Worm (Caenorhabditis elegans) whole organism, young adult: Measurements from ENCODE around the gene Y71H2AM.6.

ENCODE experiments used
- B0035.1 ChIP-seq: sonication (generic microtip); optimal IDR thresholded peaks from 2 replicates; lab custom pipeline; 2016; ENCODE audit warnings: missing genetic modification characterization, mild to moderate bottlenecking, missing compliant biosample characterization, missing genotype, missing genetic modification reagents
- B0336.3 ChIP-seq: fragments of 200-800 bp; sonication (Bioruptor generic); IDR thresholded peaks from 2 replicates; pipeline ENCODE4 v1.3.6; 2022; ENCODE audit warnings: missing genetic modification characterization, missing compliant biosample characterization
- D2030.7 ChIP-seq: fragments of 200-800 bp; sonication (Bioruptor generic); IDR thresholded peaks from 2 replicates; pipeline ENCODE4 v1.3.6; 2022; ENCODE audit warnings: missing genetic modification reagents, missing genetic modification characterization, missing compliant biosample characterization
- F10E7.11 ChIP-seq: sonication (generic microtip); optimal IDR thresholded peaks from 2 replicates; lab custom pipeline; 2017; ENCODE audit warnings: mild to moderate bottlenecking, missing genetic modification characterization, moderate library complexity, missing compliant biosample characterization
- F33H1.4 ChIP-seq: fragments of 200-800 bp; sonication (Bioruptor generic); IDR thresholded peaks from 2 replicates; pipeline ENCODE4 v1.3.6; 2022; ENCODE audit warnings: missing genetic modification reagents, missing genetic modification characterization, missing compliant biosample characterization
- F52B5.7 ChIP-seq: sonication (generic microtip); optimal IDR thresholded peaks from 2 replicates; lab custom pipeline; 2016; ENCODE audit warnings: mild to moderate bottlenecking, missing genetic modification characterization, missing compliant biosample characterization
- F57A8.1 ChIP-seq: fragments of 200-800 bp; sonication (Bioruptor generic); optimal IDR thresholded peaks from 2 replicates; lab custom pipeline; 2018; ENCODE audit warnings: mild to moderate bottlenecking, missing genetic modification characterization, moderate library complexity, missing compliant biosample characterization
- K11D2.4 ChIP-seq: fragments of 200-800 bp; sonication (Bioruptor generic); IDR thresholded peaks from 2 replicates; pipeline ENCODE4 v1.3.6; 2022; ENCODE audit warnings: missing genetic modification reagents, missing genetic modification characterization, missing compliant biosample characterization
- Y56A3A.18 ChIP-seq: fragments of 200-800 bp; sonication (Bioruptor generic); IDR thresholded peaks from 2 replicates; pipeline ENCODE4 v1.3.6; 2022; ENCODE audit warnings: missing genetic modification reagents, missing genetic modification characterization, missing compliant biosample characterization
- Y79H2A.3 ChIP-seq: fragments of 200-800 bp; sonication (Bioruptor generic); conservative IDR thresholded peaks from 2 replicates; pipeline ENCODE4 v1.3.6; 2022; ENCODE audit warnings: missing genetic modification reagents, missing genetic modification characterization, missing compliant biosample characterization
- Y95B8A.8 ChIP-seq: fragments of 200-800 bp; sonication (Bioruptor generic); IDR thresholded peaks from 2 replicates; pipeline ENCODE4 v1.3.6; 2022; ENCODE audit warnings: missing genetic modification reagents, missing genetic modification characterization, missing compliant biosample characterization
- ZK185.1 ChIP-seq: sonication (generic microtip); optimal IDR thresholded peaks from 2 replicates; lab custom pipeline; 2016; ENCODE audit warnings: mild to moderate bottlenecking, missing genetic modification characterization, missing compliant biosample characterization; ENCODE audit not compliant: poor library complexity, severe bottlenecking
- atf-7 ChIP-seq: sonication (generic microtip); optimal IDR thresholded peaks from 2 replicates; lab custom pipeline; 2017; ENCODE audit warnings: mild to moderate bottlenecking, missing genetic modification characterization, missing compliant biosample characterization
- attf-5 ChIP-seq: fragments of 200-800 bp; sonication (Bioruptor generic); optimal IDR thresholded peaks from 2 replicates; lab custom pipeline; 2018; ENCODE audit warnings: mild to moderate bottlenecking, missing genetic modification characterization, missing compliant biosample characterization
- bed-2 ChIP-seq: fragments of 200-800 bp; sonication (Bioruptor generic); IDR thresholded peaks from 2 replicates; pipeline ENCODE4 v1.3.6; 2022; ENCODE audit warnings: missing genetic modification reagents, missing genetic modification characterization, missing compliant biosample characterization
- cebp-2 ChIP-seq: fragments of 200-800 bp; sonication (Bioruptor generic); IDR thresholded peaks from 2 replicates; pipeline ENCODE4 v1.3.6; 2022; ENCODE audit warnings: missing genetic modification characterization, missing compliant biosample characterization
- ceh-91 ChIP-seq: fragments of 200-800 bp; sonication (Bioruptor generic); IDR thresholded peaks from 2 replicates; pipeline ENCODE4 v1.3.6; 2022; ENCODE audit warnings: missing genetic modification reagents, missing genetic modification characterization, missing compliant biosample characterization
- dox-1 ChIP-seq: fragments of 200-800 bp; sonication (Bioruptor generic); IDR thresholded peaks from 2 replicates; pipeline ENCODE4 v1.3.6; 2022; ENCODE audit warnings: missing genetic modification reagents, missing genetic modification characterization, missing compliant biosample characterization
- egl-44 ChIP-seq: fragments of 200-800 bp; sonication (Bioruptor generic); IDR thresholded peaks from 2 replicates; pipeline ENCODE4 v1.3.6; 2022; ENCODE audit warnings: missing genetic modification reagents, missing genetic modification characterization, missing compliant biosample characterization
- egrh-3 ChIP-seq: fragments of 200-800 bp; sonication (Bioruptor generic); IDR thresholded peaks from 2 replicates; pipeline ENCODE4 v1.3.6; 2022; ENCODE audit warnings: missing genetic modification reagents, missing genetic modification characterization, missing compliant biosample characterization
- ekl-4 ChIP-seq: fragments of 200-800 bp; sonication (Bioruptor generic); IDR thresholded peaks from 2 replicates; pipeline ENCODE4 v1.3.6; 2022; ENCODE audit warnings: missing genetic modification reagents, missing genetic modification characterization, missing compliant biosample characterization
- ets-4 ChIP-seq: fragments of 200-800 bp; sonication (Bioruptor generic); optimal IDR thresholded peaks from 2 replicates; lab custom pipeline; 2018; ENCODE audit warnings: mild to moderate bottlenecking, missing genetic modification characterization, missing compliant biosample characterization
- hmg-20 ChIP-seq: fragments of 200-800 bp; sonication (Bioruptor generic); IDR thresholded peaks from 2 replicates; pipeline ENCODE4 v1.3.6; 2022; ENCODE audit warnings: missing genetic modification reagents, missing genetic modification characterization, missing compliant biosample characterization
- lag-1 ChIP-seq: fragments of 200-800 bp; sonication (Bioruptor generic); IDR thresholded peaks from 2 replicates; pipeline ENCODE4 v1.3.6; 2022; ENCODE audit warnings: missing genetic modification reagents, missing genetic modification characterization, missing compliant biosample characterization
- let-607 ChIP-seq, 2 experiments: fragments of 200-800 bp in 1 of 2; sonication (Bioruptor generic) in 1 of 2; sonication (generic microtip) in 1 of 2; optimal IDR thresholded peaks; 2 replicates each; lab custom pipeline; 2016 to 2018; ENCODE audit warnings: mild to moderate bottlenecking in 2 of 2, missing compliant biosample characterization in 2 of 2, missing genetic modification characterization in 2 of 2, moderate library complexity in 2 of 2, missing genotype in 1 of 2
- lin-26 ChIP-seq: fragments of 200-800 bp; sonication (Bioruptor generic); IDR thresholded peaks from 2 replicates; pipeline ENCODE4 v1.3.6; 2022; ENCODE audit warnings: missing genetic modification reagents, missing genetic modification characterization, missing compliant biosample characterization
- lin-54 ChIP-seq: fragments of 200-800 bp; sonication (Bioruptor generic); optimal IDR thresholded peaks from 2 replicates; lab custom pipeline; 2018; ENCODE audit warnings: mild to moderate bottlenecking, missing genetic modification characterization, missing compliant biosample characterization
- lir-1 ChIP-seq: fragments of 200-800 bp; sonication (Bioruptor generic); conservative IDR thresholded peaks from 2 replicates; pipeline ENCODE4 v1.3.6; 2022; ENCODE audit warnings: missing genetic modification reagents, missing genetic modification characterization, missing compliant biosample characterization
- madf-10 ChIP-seq: sonication (generic microtip); optimal IDR thresholded peaks from 2 replicates; lab custom pipeline; 2016; ENCODE audit warnings: mild to moderate bottlenecking, missing genetic modification characterization, missing compliant biosample characterization
- madf-3 ChIP-seq: fragments of 200-800 bp; sonication (Bioruptor generic); IDR thresholded peaks from 2 replicates; pipeline ENCODE4 v1.3.6; 2022; ENCODE audit warnings: missing genetic modification reagents, missing genetic modification characterization, missing compliant biosample characterization
- madf-8 ChIP-seq: fragments of 200-800 bp; sonication (Bioruptor generic); conservative IDR thresholded peaks from 2 replicates; pipeline ENCODE4 v1.3.6; 2022; ENCODE audit warnings: missing genetic modification reagents, missing genetic modification characterization, missing compliant biosample characterization
- mcd-1 ChIP-seq: fragments of 200-800 bp; sonication (Bioruptor generic); IDR thresholded peaks from 2 replicates; pipeline ENCODE4 v1.3.6; 2022; ENCODE audit warnings: missing genetic modification reagents, missing genetic modification characterization, missing compliant biosample characterization
- mes-4 ChIP-seq: sonication (generic microtip); optimal IDR thresholded peaks from 2 replicates; lab custom pipeline; 2016; ENCODE audit warnings: missing genotype, missing genetic modification characterization, missing compliant biosample characterization
- nfya-1 ChIP-seq: sonication (generic microtip); optimal IDR thresholded peaks from 2 replicates; lab custom pipeline; 2017; ENCODE audit warnings: antibody characterized with exemption, missing compliant biosample characterization, missing genetic modification characterization, borderline replicate concordance; ENCODE audit not compliant: insufficient read depth
- nfya-2 ChIP-seq: fragments of 200-800 bp; sonication (Bioruptor generic); IDR thresholded peaks from 2 replicates; pipeline ENCODE4 v1.3.6; 2022; ENCODE audit warnings: missing genetic modification reagents, missing genetic modification characterization, missing compliant biosample characterization
- nfyb-1 ChIP-seq: fragments of 200-800 bp; sonication (Bioruptor generic); IDR thresholded peaks from 2 replicates; pipeline ENCODE4 v1.3.6; 2022; ENCODE audit warnings: missing genetic modification reagents, missing genetic modification characterization, missing compliant biosample characterization
- nhr-80 ChIP-seq: sonication (generic microtip); optimal IDR thresholded peaks from 2 replicates; lab custom pipeline; 2016; ENCODE audit warnings: missing genetic modification characterization, missing compliant biosample characterization
- pbrm-1 ChIP-seq: fragments of 200-800 bp; sonication (Bioruptor generic); IDR thresholded peaks from 2 replicates; pipeline ENCODE4 v1.3.6; 2022; ENCODE audit warnings: missing genetic modification reagents, missing genetic modification characterization, missing compliant biosample characterization
- rcor-1 ChIP-seq: fragments of 200-800 bp; sonication (Bioruptor generic); IDR thresholded peaks from 2 replicates; pipeline ENCODE4 v1.3.6; 2022; ENCODE audit warnings: missing genetic modification reagents, missing genetic modification characterization, missing compliant biosample characterization
- repo-1 ChIP-seq: sonication (generic microtip); optimal IDR thresholded peaks from 2 replicates; lab custom pipeline; 2017; ENCODE audit warnings: mild to moderate bottlenecking, missing genetic modification characterization, missing compliant biosample characterization
- sdz-38 ChIP-seq: sonication (generic microtip); optimal IDR thresholded peaks from 2 replicates; lab custom pipeline; 2016; ENCODE audit warnings: missing genotype, missing genetic modification characterization, missing compliant biosample characterization
- sea-2 ChIP-seq: fragments of 200-800 bp; sonication (Bioruptor generic); IDR thresholded peaks from 2 replicates; pipeline ENCODE4 v1.3.6; 2022; ENCODE audit warnings: missing genetic modification characterization, missing compliant biosample characterization
- snpc-1.3 ChIP-seq: sonication (generic microtip); optimal IDR thresholded peaks from 2 replicates; lab custom pipeline; 2017; ENCODE audit warnings: missing genetic modification characterization, mild to moderate bottlenecking, missing compliant biosample characterization, antibody characterized with exemption, moderate library complexity, missing genotype, missing genetic modification reagents; ENCODE audit not compliant: insufficient read depth
- tlf-1 ChIP-seq: fragments of 200-800 bp; sonication (Bioruptor generic); optimal IDR thresholded peaks from 2 replicates; lab custom pipeline; 2018; ENCODE audit warnings: mild to moderate bottlenecking, missing genetic modification characterization, missing compliant biosample characterization
- unc-130 ChIP-seq: sonication (generic microtip); optimal IDR thresholded peaks from 2 replicates; lab custom pipeline; 2016; ENCODE audit warnings: missing genetic modification reagents, missing genetic modification characterization, missing compliant biosample characterization
- zim-3 ChIP-seq: sonication (generic microtip); optimal IDR thresholded peaks from 2 replicates; lab custom pipeline; 2017; ENCODE audit warnings: mild to moderate bottlenecking, missing genetic modification characterization, moderate library complexity, missing compliant biosample characterization
- ztf-18 ChIP-seq: sonication (generic microtip); optimal IDR thresholded peaks from 2 replicates; lab custom pipeline; 2016; ENCODE audit warnings: missing genotype, mild to moderate bottlenecking, missing genetic modification characterization, missing compliant biosample characterization
- ztf-22 ChIP-seq: fragments of 200-800 bp; sonication (Bioruptor generic); optimal IDR thresholded peaks from 2 replicates; lab custom pipeline; 2018; ENCODE audit warnings: mild to moderate bottlenecking, missing genetic modification characterization, moderate library complexity, missing compliant biosample characterization
- ztf-3 ChIP-seq: fragments of 200-800 bp; sonication (Bioruptor generic); optimal IDR thresholded peaks from 2 replicates; lab custom pipeline; 2018; ENCODE audit warnings: mild to moderate bottlenecking, missing genetic modification characterization, missing compliant biosample characterization

The Y71H2AM.6 gene

ce11 chrIII:2760726-2761125 is 20.1 kb upstream of the Y71H2AM.6 start, which contains the start of gene pho-9:
Gene pho-9, minus strand, starts transcription at chrIII:2760816.
- TF ChIP-seq madf-10 (tag; lab: Kevin White, UChicago) (no peak), egrh-3 (GFP tag; lab: Robert Waterston, UW) (no peak), Y56A3A.18 (GFP tag; lab: Robert Waterston, UW) (no peak), bed-2 (GFP tag; lab: Robert Waterston, UW) (no peak), ceh-91 (GFP tag; lab: Robert Waterston, UW) (no peak), atf-7 (tag; lab: Kevin White, UChicago) (no peak), lin-54 (GFP tag; lab: Kevin White, UChicago) (no peak), unc-130 (no peak), hmg-20 (GFP tag; lab: Robert Waterston, UW) (no peak), F52B5.7 (tag; lab: Kevin White, UChicago) (no peak), K11D2.4 (GFP tag; lab: Robert Waterston, UW) (no peak), lag-1 (GFP tag; lab: Robert Waterston, UW) (no peak), dox-1 (GFP tag; lab: Robert Waterston, UW) (peak; percentile 66), ZK185.1 (tag; lab: Kevin White, UChicago) (no peak), F57A8.1 (GFP tag; lab: Kevin White, UChicago) (no peak), madf-3 (GFP tag; lab: Robert Waterston, UW) (no peak), ets-4 (GFP tag; lab: Kevin White, UChicago) (peak; percentile 70), F10E7.11 (tag; lab: Kevin White, UChicago) (no peak), lir-1 (GFP tag; lab: Robert Waterston, UW) (no peak), zim-3 (no peak), pbrm-1 (GFP tag; lab: Robert Waterston, UW) (no peak), sea-2 (no peak), nfya-2 (GFP tag; lab: Robert Waterston, UW) (no peak), lin-26 (GFP tag; lab: Robert Waterston, UW) (no peak), snpc-1.3 (tag; lab: Kevin White, UChicago) (no peak), ztf-3 (GFP tag; lab: Kevin White, UChicago) (no peak), ekl-4 (GFP tag; lab: Robert Waterston, UW) (no peak), rcor-1 (GFP tag; lab: Robert Waterston, UW) (no peak), ztf-22 (GFP tag; lab: Kevin White, UChicago) (no peak), nfya-1 (tag; lab: Kevin White, UChicago) (no peak), B0035.1 (no peak), Y95B8A.8 (GFP tag; lab: Robert Waterston, UW) (no peak), Y79H2A.3 (GFP tag; lab: Robert Waterston, UW) (no peak), mcd-1 (GFP tag; lab: Robert Waterston, UW) (0 out of 2 replicates have a peak, but pooled peaks have one; percentile 28), F33H1.4 (GFP tag; lab: Robert Waterston, UW) (no peak), ztf-18 (no peak), nhr-80 (tag; lab: Kevin White, UChicago) (peak; percentile 97), tlf-1 (GFP tag; lab: Kevin White, UChicago) (no peak), madf-8 (GFP tag; lab: Robert Waterston, UW) (no peak), repo-1 (tag; lab: Kevin White, UChicago) (no peak), sdz-38 (no peak), D2030.7 (GFP tag; lab: Robert Waterston, UW) (no peak), cebp-2 (GFP tag; lab: Robert Waterston, UW) (no peak), attf-5 (GFP tag; lab: Kevin White, UChicago) (peak; percentile 39), egl-44 (peak; percentile 44; the same call in 1 of the 2 replicates), B0336.3 (0 out of 2 replicates have a peak, but pooled peaks have one; percentile 44), mes-4 (tag; lab: Kevin White, UChicago) (no peak), nfyb-1 (GFP tag; lab: Robert Waterston, UW) (no peak), let-607 (tag; optimal IDR thresholded peaks at IDR 0.05; lab: Kevin White, UChicago) (peak in 1 of 2 experiments; percentile 4)
